Worm (Caenorhabditis elegans) whole organism, L2 larva: ENCODE measurements around the gene pigg-1.
A peak's percentile ranks its signal among the peaks of the same experiment; 100 is the strongest.

Experiments used
- C34F6.9 ChIP-seq: fragments of 150-350 bp; optimal IDR thresholded peaks from 2 replicates; lab custom pipeline; 2014; ENCODE audit warnings: missing biosample characterization, missing genetic modification characterization
- R02D3.7 ChIP-seq: fragments of 150-350 bp; optimal IDR thresholded peaks from 2 replicates; lab custom pipeline; 2014; ENCODE audit warnings: missing biosample characterization, missing genetic modification characterization
- ZK546.5 ChIP-seq: sonication (generic microtip); optimal IDR thresholded peaks from 2 replicates; lab custom pipeline; 2017; ENCODE audit warnings: missing biosample characterization, missing genetic modification characterization
- aly-2 ChIP-seq: fragments of 150-350 bp; optimal IDR thresholded peaks from 2 replicates; lab custom pipeline; 2014; ENCODE audit warnings: missing biosample characterization, missing genetic modification characterization
- ama-1 ChIP-seq: fragments of 150-350 bp; optimal IDR thresholded peaks from 2 replicates; lab custom pipeline; 2018; ENCODE audit warnings: inconsistent platforms
- ceh-16 ChIP-seq: fragments of 150-350 bp; optimal IDR thresholded peaks from 2 replicates; lab custom pipeline; 2014; ENCODE audit warnings: missing biosample characterization, missing genetic modification characterization
- ceh-82 ChIP-seq: fragments of 150-350 bp; optimal IDR thresholded peaks from 2 replicates; lab custom pipeline; 2014; ENCODE audit warnings: missing biosample characterization, missing genetic modification characterization
- crh-2 ChIP-seq: sonication (generic microtip); optimal IDR thresholded peaks from 2 replicates; lab custom pipeline; 2017; ENCODE audit warnings: missing biosample characterization, missing genetic modification characterization
- dmd-4 ChIP-seq: sonication (generic microtip); optimal IDR thresholded peaks from 2 replicates; lab custom pipeline; 2017; ENCODE audit warnings: missing biosample characterization, missing genetic modification characterization
- elt-3 ChIP-seq: sonication (generic microtip); optimal IDR thresholded peaks from 2 replicates; lab custom pipeline; 2017; ENCODE audit warnings: missing biosample characterization, missing genetic modification characterization
- fos-1 ChIP-seq: fragments of 150-350 bp; optimal IDR thresholded peaks from 2 replicates; lab custom pipeline; 2014; ENCODE audit warnings: missing biosample characterization, missing genetic modification characterization
- lin-11 ChIP-seq: fragments of 150-350 bp; sonication (generic microtip); optimal IDR thresholded peaks from 2 replicates; lab custom pipeline; 2014; ENCODE audit warnings: missing biosample characterization, missing genetic modification characterization, inconsistent platforms, mixed read lengths
- lin-39 ChIP-seq: fragments of 150-350 bp; optimal IDR thresholded peaks from 2 replicates; lab custom pipeline; 2014; ENCODE audit warnings: missing biosample characterization, missing genetic modification reagents, missing genetic modification characterization
- lsy-2 ChIP-seq, 2 experiments: fragments of 150-350 bp in 1 of 2; sonication (generic microtip) in 1 of 2; optimal IDR thresholded peaks; 2 replicates each; lab custom pipeline; 2014 to 2017; ENCODE audit warnings: missing biosample characterization in 2 of 2, missing genetic modification characterization in 2 of 2
- mab-5 ChIP-seq: fragments of 150-350 bp; optimal IDR thresholded peaks from 2 replicates; lab custom pipeline; 2014; ENCODE audit warnings: missing biosample characterization, missing genetic modification characterization
- mbf-1 ChIP-seq: sonication (generic microtip); optimal IDR thresholded peaks from 2 replicates; lab custom pipeline; 2017; ENCODE audit warnings: missing biosample characterization, missing genetic modification characterization
- mdl-1 ChIP-seq, 2 experiments: fragments of 150-350 bp in 1 of 2; sonication (generic microtip) in 1 of 2; optimal IDR thresholded peaks; 2 replicates each; lab custom pipeline; 2017; ENCODE audit warnings: missing biosample characterization in 2 of 2, missing genetic modification characterization in 2 of 2
- nhr-11 ChIP-seq: fragments of 150-350 bp; optimal IDR thresholded peaks from 2 replicates; lab custom pipeline; 2014; ENCODE audit warnings: missing biosample characterization, missing genetic modification characterization
- nhr-21 ChIP-seq: fragments of 150-350 bp; optimal IDR thresholded peaks from 2 replicates; lab custom pipeline; 2014; ENCODE audit warnings: missing biosample characterization, missing genetic modification characterization
- nhr-23 ChIP-seq: fragments of 150-350 bp; optimal IDR thresholded peaks from 2 replicates; lab custom pipeline; 2014; ENCODE audit warnings: missing biosample characterization, missing genetic modification reagents, missing genetic modification characterization
- nhr-237 ChIP-seq: fragments of 150-350 bp; optimal IDR thresholded peaks from 2 replicates; lab custom pipeline; 2014; ENCODE audit warnings: missing biosample characterization, missing genetic modification characterization
- nhr-25 ChIP-seq: fragments of 150-350 bp; sonication (generic microtip); optimal IDR thresholded peaks from 3 replicates; lab custom pipeline; 2014; ENCODE audit warnings: missing biosample characterization, missing genetic modification characterization
- nhr-6 ChIP-seq: fragments of 150-350 bp; optimal IDR thresholded peaks from 2 replicates; lab custom pipeline; 2014; ENCODE audit warnings: missing biosample characterization, missing genetic modification characterization
- nhr-77 ChIP-seq: fragments of 150-350 bp; optimal IDR thresholded peaks from 2 replicates; lab custom pipeline; 2014; ENCODE audit warnings: missing biosample characterization, missing genetic modification characterization
- skn-1 ChIP-seq: sonication (generic microtip); optimal IDR thresholded peaks from 2 replicates; lab custom pipeline; 2017; ENCODE audit warnings: missing biosample characterization, missing genetic modification characterization
- sma-3 ChIP-seq: sonication (generic microtip); optimal IDR thresholded peaks from 2 replicates; lab custom pipeline; 2016; ENCODE audit warnings: missing genetic modification reagents, missing genetic modification characterization, missing compliant biosample characterization
- sma-9 ChIP-seq, 2 experiments: fragments of 150-350 bp in 1 of 2; sonication (generic microtip) in 1 of 2; optimal IDR thresholded peaks; 2 replicates each; lab custom pipeline; 2014 to 2016; ENCODE audit warnings: missing genetic modification characterization in 2 of 2, mild to moderate bottlenecking in 1 of 2, missing biosample characterization in 1 of 2, missing compliant biosample characterization in 1 of 2, missing genetic modification reagents in 1 of 2, moderate library complexity in 1 of 2
- snpc-4 ChIP-seq: fragments of 150-350 bp; optimal IDR thresholded peaks from 2 replicates; lab custom pipeline; 2014; ENCODE audit warnings: missing biosample characterization, missing genetic modification characterization
- unc-39 ChIP-seq: fragments of 150-350 bp; optimal IDR thresholded peaks from 2 replicates; lab custom pipeline; 2014; ENCODE audit warnings: missing biosample characterization, missing genetic modification characterization
- unc-55 ChIP-seq: fragments of 150-350 bp; sonication (generic microtip); optimal IDR thresholded peaks from 3 replicates; lab custom pipeline; 2014; ENCODE audit warnings: missing biosample characterization, missing genetic modification reagents, missing genetic modification characterization
- unc-62 ChIP-seq: fragments of 150-350 bp; optimal IDR thresholded peaks from 2 replicates; lab custom pipeline; 2014; ENCODE audit warnings: missing biosample characterization, missing genetic modification reagents, missing genetic modification characterization
- zag-1 ChIP-seq: fragments of 150-350 bp; optimal IDR thresholded peaks from 2 replicates; lab custom pipeline; 2014; ENCODE audit warnings: missing biosample characterization, missing genetic modification characterization
- ztf-1 ChIP-seq: fragments of 200-800 bp; sonication (Bioruptor generic); conservative IDR thresholded peaks from 2 replicates; pipeline ENCODE4 v1.3.6; 2022; ENCODE audit warnings: missing genetic modification characterization, missing compliant biosample characterization
- ztf-11 ChIP-seq: sonication (generic microtip); optimal IDR thresholded peaks from 2 replicates; lab custom pipeline; 2017; ENCODE audit warnings: missing biosample characterization, missing genetic modification characterization

pigg-1 gene

ce11 chrII:8640503-8640902, 40.4 kb upstream of the pigg-1 start:
- no peak for TF ChIP-seq unc-62 (GFP tag; lab: Kevin White, UChicago)
- no peak for TF ChIP-seq dmd-4
- TF ChIP-seq ztf-11: no peak
- peak; percentile 24 for TF ChIP-seq crh-2 (tag; lab: Kevin White, UChicago)
- no peak for TF ChIP-seq nhr-21 (tag; lab: Kevin White, UChicago)
- peak; percentile 5 for TF ChIP-seq C34F6.9
- no peak for TF ChIP-seq nhr-11
- no peak for TF ChIP-seq sma-9 (GFP tag; optimal IDR thresholded peaks at IDR 0.05; lab: Kevin White, UChicago)
- no peak for TF ChIP-seq sma-9 (tag; optimal IDR thresholded peaks at IDR 0.05; lab: Kevin White, UChicago)
- TF ChIP-seq mdl-1 (tag; optimal IDR thresholded peaks at IDR 0.05; lab: Kevin White, UChicago): no peak
- no peak for TF ChIP-seq unc-39 (tag; lab: Kevin White, UChicago)
- no peak for TF ChIP-seq lin-11 (tag; lab: Kevin White, UChicago)
- no peak for TF ChIP-seq elt-3
- no peak for TF ChIP-seq mab-5 (tag; lab: Kevin White, UChicago)
- no peak for TF ChIP-seq zag-1 (tag; lab: Kevin White, UChicago)
- no peak for TF ChIP-seq ceh-82 (tag; lab: Kevin White, UChicago)
- no peak for TF ChIP-seq unc-55 (GFP tag; lab: Kevin White, UChicago)
- TF ChIP-seq fos-1 (tag; lab: Kevin White, UChicago): peak; percentile 84
- TF ChIP-seq ztf-1 (GFP tag; lab: Robert Waterston, UW): no peak
- no peak for TF ChIP-seq sma-3 (GFP tag; lab: Kevin White, UChicago)
- TF ChIP-seq nhr-23: no peak

ce11 chrII:8639553-8639952, 39.5 kb upstream of the pigg-1 start:
- TF ChIP-seq lin-39 (tag; lab: Kevin White, UChicago) (no peak), lsy-2 (tag; optimal IDR thresholded peaks at IDR 0.05; lab: Kevin White, UChicago) (no peak), nhr-11 (no peak), ama-1 (no peak), aly-2 (tag; lab: Kevin White, UChicago) (no peak), nhr-237 (tag; lab: Kevin White, UChicago) (no peak), dmd-4 (no peak), unc-55 (GFP tag; lab: Kevin White, UChicago) (no peak), mdl-1 (tag; optimal IDR thresholded peaks at IDR 0.05; lab: Kevin White, UChicago) (no peak), mbf-1 (no peak), lin-11 (tag; lab: Kevin White, UChicago) (no peak), skn-1 (tag; lab: Kevin White, UChicago) (no peak), ceh-82 (tag; lab: Kevin White, UChicago) (no peak)

- no peak for TF ChIP-seq R02D3.7 (tag; lab: Kevin White, UChicago)
- TF ChIP-seq zag-1 (tag; lab: Kevin White, UChicago): no peak
- no peak for TF ChIP-seq ceh-16 (tag; lab: Kevin White, UChicago)
- TF ChIP-seq ZK546.5 (tag; lab: Kevin White, UChicago): no peak
- TF ChIP-seq nhr-25 (tag; lab: Kevin White, UChicago): no peak
- no peak for TF ChIP-seq nhr-23
- no peak for TF ChIP-seq nhr-77 (tag; lab: Kevin White, UChicago)
- TF ChIP-seq, all 48 proteins: peak for 0
Observed at ce11 chrII:8637615-8638014, 37.5 kb upstream of the pigg-1 start, which contains the start of gene vab-9. Gene vab-9 (minus strand): TSS chrII:8637715.

ce11 chrII:8634386-8634785, 34.3 kb upstream of the pigg-1 start, which contains the start of gene cutl-12:
Gene cutl-12 (minus strand): TSS chrII:8634486.
- TF ChIP-seq sma-3 (GFP tag; lab: Kevin White, UChicago): no peak
- TF ChIP-seq unc-39 (tag; lab: Kevin White, UChicago): no peak
- no peak for TF ChIP-seq nhr-6
- no peak for TF ChIP-seq nhr-25 (tag; lab: Kevin White, UChicago)
- TF ChIP-seq nhr-21 (tag; lab: Kevin White, UChicago): no peak
- TF ChIP-seq snpc-4 (tag; lab: Kevin White, UChicago): no peak
- no peak for TF ChIP-seq nhr-23
- no peak for TF ChIP-seq skn-1 (tag; lab: Kevin White, UChicago)
- no peak for TF ChIP-seq unc-62 (GFP tag; lab: Kevin White, UChicago)

ce11 chrII:8631766-8632165, 31.7 kb upstream of the pigg-1 start:
- no peak for TF ChIP-seq mdl-1 (tag; optimal IDR thresholded peaks at IDR 0.05; lab: Kevin White, UChicago)
